Fruit fly (Drosophila melanogaster) whole organism, wandering third instar larva: ENCODE measurements around the gene CG45487.
"Not testable (repeated sequence)": the region's sequence is repeated elsewhere in the genome, so short reads cannot be mapped to it uniquely, and the experiment has no call there.

Experiments
- Abd-B ChIP-seq: fragments of >200 bp; optimal IDR thresholded peaks from 2 replicates; lab custom pipeline; 2017; ENCODE audit warnings: missing biosample characterization, missing genetic modification characterization
- CG9705 ChIP-seq: fragments of 200-800 bp; sonication (Bioruptor generic); optimal IDR thresholded peaks from 2 replicates; lab custom pipeline; 2018; ENCODE audit warnings: missing biosample characterization, mild to moderate bottlenecking, missing genetic modification characterization
- Hr78 ChIP-seq: fragments of >200 bp; optimal IDR thresholded peaks from 2 replicates; lab custom pipeline; 2017; ENCODE audit warnings: missing biosample characterization, missing genetic modification characterization
- Mio ChIP-seq: sonication (Bioruptor generic); optimal IDR thresholded peaks from 2 replicates; lab custom pipeline; 2016; ENCODE audit warnings: missing biosample characterization, missing genetic modification characterization
- Rel ChIP-seq, 2 experiments: fragments of 200-800 bp; sonication (Bioruptor generic) in 1 of 2; optimal IDR thresholded peaks; 2 replicates in 1 of 2; 3 replicates in 1 of 2; lab custom pipeline; 2016 to 2019; ENCODE audit warnings: mild to moderate bottlenecking in 2 of 2, missing biosample characterization in 2 of 2, missing genetic modification characterization in 2 of 2, moderate library complexity in 1 of 2
- brk ChIP-seq: fragments of 200-800 bp; sonication (Bioruptor generic); optimal IDR thresholded peaks from 2 replicates; lab custom pipeline; 2016; ENCODE audit warnings: missing biosample characterization, mild to moderate bottlenecking, missing genetic modification characterization
- ey ChIP-seq: fragments of 200-800 bp; sonication (Bioruptor generic); optimal IDR thresholded peaks from 2 replicates; lab custom pipeline; 2016; ENCODE audit warnings: missing biosample characterization, missing genetic modification characterization
- usp ChIP-seq: fragments of >200 bp; optimal IDR thresholded peaks from 2 replicates; lab custom pipeline; 2017; ENCODE audit warnings: missing biosample characterization, missing genetic modification characterization

DNA sequence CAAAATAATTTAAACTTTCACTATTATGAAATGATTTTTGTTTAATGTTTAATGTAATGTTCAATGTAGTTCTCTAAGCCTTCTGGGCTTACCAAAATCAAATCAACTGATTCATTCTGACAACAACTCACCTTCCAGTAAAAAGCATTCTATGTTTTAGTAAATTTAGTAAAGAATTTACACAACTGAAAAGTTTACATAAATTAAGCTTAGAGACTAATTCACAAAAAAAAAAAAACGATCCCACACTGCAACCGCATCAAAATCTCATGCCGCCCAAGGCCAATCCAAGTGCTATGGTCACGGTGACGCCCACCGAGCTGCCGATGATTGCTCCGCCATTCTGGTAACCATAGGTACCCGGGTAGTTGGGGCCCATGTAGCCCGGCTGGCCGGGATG lies 5.1 kb downstream of the CG45487 start, which contains the start of gene CG45486:
- TF ChIP-seq Abd-B (GFP tag; lab: Kevin White, UChicago); CG9705 (GFP tag; lab: Kevin White, UChicago); ey (GFP tag; lab: Kevin White, UChicago); brk; Hr78 (GFP tag; lab: Kevin White, UChicago); Rel (GFP tag; optimal IDR thresholded peaks at IDR 0.05; lab: Kevin White, UChicago); Rel (tag; optimal IDR thresholded peaks at IDR 0.05; lab: Kevin White, UChicago); usp; Mio: not testable (repeated sequence)
